Fruit fly (Drosophila melanogaster) whole organism, pupa: ENCODE data around the gene crb.
A peak's percentile ranks its signal among the peaks of the same experiment; 100 is the strongest.

Experiments
- CG10348 ChIP-seq: fragments of 200-800 bp; sonication (Bioruptor generic); IDR thresholded peaks from 2 replicates; pipeline ENCODE4 v1.3.6; 2022; ENCODE audit warnings: missing biosample characterization, missing genetic modification characterization
- CG12605 ChIP-seq: fragments of 200-800 bp; sonication (Bioruptor generic); IDR thresholded peaks from 2 replicates; pipeline ENCODE4 v1.3.6; 2022; ENCODE audit warnings: missing biosample characterization, missing genetic modification characterization
- CG13204 ChIP-seq: fragments of 200-800 bp; sonication (Bioruptor generic); optimal IDR thresholded peaks from 2 replicates; lab custom pipeline; 2018; ENCODE audit warnings: missing biosample characterization, mild to moderate bottlenecking, missing genetic modification characterization, moderate library complexity
- CG17806 ChIP-seq: fragments of 200-800 bp; sonication (Bioruptor generic); optimal IDR thresholded peaks from 2 replicates; lab custom pipeline; 2018; ENCODE audit warnings: missing biosample characterization, mild to moderate bottlenecking, missing genetic modification characterization, moderate library complexity
- CG34367 ChIP-seq: fragments of 200-800 bp; sonication (Bioruptor generic); optimal IDR thresholded peaks from 2 replicates; lab custom pipeline; 2018; ENCODE audit warnings: missing biosample characterization, mild to moderate bottlenecking, missing genetic modification characterization
- CG4496 ChIP-seq: fragments of 200-800 bp; sonication (Bioruptor generic); IDR thresholded peaks from 3 replicates; pipeline ENCODE4 v1.3.6; 2022; ENCODE audit warnings: missing biosample characterization, missing genetic modification characterization
- CG9948 ChIP-seq: fragments of 200-800 bp; sonication (Bioruptor generic); optimal IDR thresholded peaks from 2 replicates; lab custom pipeline; 2018; ENCODE audit warnings: missing biosample characterization, mild to moderate bottlenecking, missing genetic modification characterization, moderate library complexity
- Ets98B ChIP-seq: fragments of 200-800 bp; sonication (Bioruptor generic); IDR thresholded peaks from 2 replicates; pipeline ENCODE4 v1.3.6; 2022; ENCODE audit warnings: missing biosample characterization, missing genetic modification characterization
- Pif1B ChIP-seq: fragments of 200-800 bp; sonication (Bioruptor generic); optimal IDR thresholded peaks from 3 replicates; lab custom pipeline; 2016; ENCODE audit warnings: missing biosample characterization, missing genetic modification characterization
- Snoo ChIP-seq: fragments of 200-800 bp; sonication (Bioruptor generic); optimal IDR thresholded peaks from 3 replicates; lab custom pipeline; 2017; ENCODE audit warnings: missing biosample characterization, mild to moderate bottlenecking, missing genetic modification characterization, inconsistent platforms
- rn ChIP-seq: fragments of 200-800 bp; sonication (Bioruptor generic); IDR thresholded peaks from 2 replicates; pipeline ENCODE4 v1.3.6; 2022; ENCODE audit warnings: missing biosample characterization, missing genetic modification characterization

- TF ChIP-seq CG12605 (GFP tag; lab: Robert Waterston, UW) (no peak), CG13204 (GFP tag; lab: Kevin White, UChicago) (peak; percentile 29), CG10348 (no peak), Snoo (tag; lab: Kevin White, UChicago) (no peak), CG9948 (no peak), CG4496 (GFP tag; lab: Robert Waterston, UW) (no peak), rn (no peak), Ets98B (peak; percentile 14; the same call in 1 of the 2 replicates), CG34367 (tag; lab: Kevin White, UChicago) (no peak), Pif1B (GFP tag; lab: Kevin White, UChicago) (no peak), CG17806 (tag; lab: Kevin White, UChicago) (no peak)
Measured at dm6 chr3R:24285423-24285822, 9.5 kb upstream of the crb start.
